Worm (Caenorhabditis elegans) whole organism, young adult: Measurements from ENCODE around the gene F26F4.5.

Experiments used
- B0019.2 ChIP-seq: fragments of 200-800 bp; sonication (Bioruptor generic); conservative IDR thresholded peaks from 2 replicates; pipeline ENCODE4 v1.3.6; 2022; ENCODE audit warnings: missing genetic modification reagents, missing genetic modification characterization, missing compliant biosample characterization
- C06A6.2 ChIP-seq: fragments of 200-800 bp; sonication (Bioruptor generic); conservative IDR thresholded peaks from 2 replicates; pipeline ENCODE4 v1.3.6; 2022; ENCODE audit warnings: missing genetic modification characterization, missing compliant biosample characterization
- D2030.7 ChIP-seq: fragments of 200-800 bp; sonication (Bioruptor generic); IDR thresholded peaks from 2 replicates; pipeline ENCODE4 v1.3.6; 2022; ENCODE audit warnings: missing genetic modification reagents, missing genetic modification characterization, missing compliant biosample characterization
- F10E7.11 ChIP-seq: sonication (generic microtip); optimal IDR thresholded peaks from 2 replicates; lab custom pipeline; 2017; ENCODE audit warnings: mild to moderate bottlenecking, missing genetic modification characterization, moderate library complexity, missing compliant biosample characterization
- F33H1.4 ChIP-seq: fragments of 200-800 bp; sonication (Bioruptor generic); IDR thresholded peaks from 2 replicates; pipeline ENCODE4 v1.3.6; 2022; ENCODE audit warnings: missing genetic modification reagents, missing genetic modification characterization, missing compliant biosample characterization
- T26A5.8 ChIP-seq: sonication (generic microtip); optimal IDR thresholded peaks from 2 replicates; lab custom pipeline; 2016; ENCODE audit warnings: missing genetic modification characterization, missing compliant biosample characterization
- Y53G8AR.9 ChIP-seq: fragments of 200-800 bp; sonication (Bioruptor generic); conservative IDR thresholded peaks from 2 replicates; pipeline ENCODE4 v1.3.6; 2022; ENCODE audit warnings: missing genetic modification reagents, missing genetic modification characterization, missing compliant biosample characterization
- Y79H2A.3 ChIP-seq: fragments of 200-800 bp; sonication (Bioruptor generic); conservative IDR thresholded peaks from 2 replicates; pipeline ENCODE4 v1.3.6; 2022; ENCODE audit warnings: missing genetic modification reagents, missing genetic modification characterization, missing compliant biosample characterization
- cebp-1 ChIP-seq, 2 experiments: fragments of 200-800 bp in 1 of 2; sonication (Bioruptor generic) in 1 of 2; sonication (generic microtip) in 1 of 2; IDR thresholded peaks in 1 of 2; optimal IDR thresholded peaks in 1 of 2; 2 replicates each; pipeline versions ENCODE4 v1.3.6 to Lab custom; 2017 to 2022; ENCODE audit warnings: missing compliant biosample characterization in 2 of 2, missing genetic modification characterization in 2 of 2, mild to moderate bottlenecking in 1 of 2, missing genetic modification reagents in 1 of 2, moderate library complexity in 1 of 2
- ceh-40 ChIP-seq: fragments of 200-800 bp; sonication (Bioruptor generic); IDR thresholded peaks from 2 replicates; pipeline ENCODE4 v1.3.6; 2022; ENCODE audit warnings: missing genetic modification characterization, missing compliant biosample characterization
- ceh-58 ChIP-seq: fragments of 200-800 bp; sonication (Bioruptor generic); IDR thresholded peaks from 2 replicates; pipeline ENCODE4 v1.3.6; 2022; ENCODE audit warnings: missing genetic modification characterization, missing compliant biosample characterization
- ceh-79 ChIP-seq: sonication (generic microtip); optimal IDR thresholded peaks from 2 replicates; lab custom pipeline; 2017; ENCODE audit warnings: mild to moderate bottlenecking, missing genetic modification characterization, missing compliant biosample characterization
- dpff-1 ChIP-seq: sonication (generic microtip); optimal IDR thresholded peaks from 2 replicates; lab custom pipeline; 2017; ENCODE audit warnings: mild to moderate bottlenecking, missing genetic modification characterization, missing compliant biosample characterization
- dpl-1 ChIP-seq: fragments of 150-350 bp; optimal IDR thresholded peaks from 2 replicates; lab custom pipeline; 2014; ENCODE audit warnings: missing biosample characterization, missing genetic modification reagents, missing genetic modification characterization
- egl-44 ChIP-seq: fragments of 200-800 bp; sonication (Bioruptor generic); IDR thresholded peaks from 2 replicates; pipeline ENCODE4 v1.3.6; 2022; ENCODE audit warnings: missing genetic modification reagents, missing genetic modification characterization, missing compliant biosample characterization
- hlh-26 ChIP-seq: fragments of 200-800 bp; sonication (Bioruptor generic); conservative IDR thresholded peaks from 2 replicates; pipeline ENCODE4 v1.3.6; 2022; ENCODE audit warnings: missing genetic modification reagents, missing genetic modification characterization, missing compliant biosample characterization
- hmg-1.2 ChIP-seq: fragments of 200-800 bp; sonication (Bioruptor generic); IDR thresholded peaks from 2 replicates; pipeline ENCODE4 v1.3.6; 2022; ENCODE audit warnings: missing genetic modification reagents, missing genetic modification characterization, missing compliant biosample characterization
- lin-54 ChIP-seq: fragments of 200-800 bp; sonication (Bioruptor generic); optimal IDR thresholded peaks from 2 replicates; lab custom pipeline; 2018; ENCODE audit warnings: mild to moderate bottlenecking, missing genetic modification characterization, missing compliant biosample characterization
- madf-6 ChIP-seq: fragments of 200-800 bp; sonication (Bioruptor generic); IDR thresholded peaks from 2 replicates; pipeline ENCODE4 v1.3.6; 2022; ENCODE audit warnings: missing genetic modification reagents, missing genetic modification characterization, missing compliant biosample characterization
- mes-4 ChIP-seq: sonication (generic microtip); optimal IDR thresholded peaks from 2 replicates; lab custom pipeline; 2016; ENCODE audit warnings: missing genotype, missing genetic modification characterization, missing compliant biosample characterization
- nhr-179 ChIP-seq: sonication (generic microtip); optimal IDR thresholded peaks from 2 replicates; lab custom pipeline; 2016; ENCODE audit warnings: mild to moderate bottlenecking, missing genetic modification characterization, missing compliant biosample characterization
- nhr-90 ChIP-seq: sonication (generic microtip); optimal IDR thresholded peaks from 2 replicates; lab custom pipeline; 2016; ENCODE audit warnings: missing genotype, mild to moderate bottlenecking, missing genetic modification characterization, missing compliant biosample characterization
- rec-8 ChIP-seq, 2 experiments: sonication (generic microtip); optimal IDR thresholded peaks; 2 replicates each; lab custom pipeline; 2016; ENCODE audit warnings: mild to moderate bottlenecking in 2 of 2, missing genetic modification characterization in 2 of 2, missing genetic modification reagents in 2 of 2, missing genotype in 2 of 2, missing biosample characterization in 1 of 2, missing compliant biosample characterization in 1 of 2, moderate library complexity in 1 of 2
- snpc-1.1 ChIP-seq: sonication (generic microtip); optimal IDR thresholded peaks from 2 replicates; lab custom pipeline; 2017; ENCODE audit warnings: missing genetic modification characterization, mild to moderate bottlenecking, missing compliant biosample characterization, antibody characterized with exemption, moderate library complexity, missing genotype, missing genetic modification reagents; ENCODE audit not compliant: insufficient read depth
- tbp1 ChIP-seq: fragments of 200-800 bp; sonication (Bioruptor generic); optimal IDR thresholded peaks from 2 replicates; lab custom pipeline; 2018; ENCODE audit warnings: mild to moderate bottlenecking, missing genetic modification characterization, missing compliant biosample characterization
- tbx-9 ChIP-seq: sonication (generic microtip); optimal IDR thresholded peaks from 2 replicates; lab custom pipeline; 2016; ENCODE audit warnings: borderline replicate concordance, missing genetic modification characterization, inconsistent platforms, missing compliant biosample characterization
- unc-130 ChIP-seq: sonication (generic microtip); optimal IDR thresholded peaks from 2 replicates; lab custom pipeline; 2016; ENCODE audit warnings: missing genetic modification reagents, missing genetic modification characterization, missing compliant biosample characterization
- xnd-1 ChIP-seq: sonication (generic microtip); optimal IDR thresholded peaks from 2 replicates; lab custom pipeline; 2016; ENCODE audit warnings: missing genotype, missing genetic modification reagents, missing genetic modification characterization, missing compliant biosample characterization
- zim-3 ChIP-seq: sonication (generic microtip); optimal IDR thresholded peaks from 2 replicates; lab custom pipeline; 2017; ENCODE audit warnings: mild to moderate bottlenecking, missing genetic modification characterization, moderate library complexity, missing compliant biosample characterization
- ztf-28 ChIP-seq: fragments of 200-800 bp; sonication (Bioruptor generic); IDR thresholded peaks from 2 replicates; pipeline ENCODE4 v1.3.6; 2022; ENCODE audit warnings: missing genetic modification reagents, missing genetic modification characterization, missing compliant biosample characterization

The F26F4.5 gene

ce11 chrIII:4866762-4867161, 24.3 kb downstream of the F26F4.5 start, which contains the start of gene C35D10.17:
Gene C35D10.17, plus strand, starts transcription at chrIII:4867062.
- TF ChIP-seq dpl-1 (GFP tag; lab: Kevin White, UChicago) = no peak
- TF ChIP-seq tbx-9 (tag; lab: Kevin White, UChicago) = no peak
- TF ChIP-seq ztf-28 (GFP tag; lab: Robert Waterston, UW) = no peak
- no peak for TF ChIP-seq nhr-90 (tag; lab: Kevin White, UChicago)
- no peak for TF ChIP-seq madf-6
- no peak for TF ChIP-seq snpc-1.1 (tag; lab: Kevin White, UChicago)
- no peak for TF ChIP-seq ceh-40
- TF ChIP-seq Y79H2A.3 (GFP tag; lab: Robert Waterston, UW) = no peak
- no peak for TF ChIP-seq B0019.2
- TF ChIP-seq Y53G8AR.9 = no peak
- no peak for TF ChIP-seq C06A6.2 (GFP tag; lab: Robert Waterston, UW)
- TF ChIP-seq dpff-1 (tag; lab: Kevin White, UChicago) = no peak
- no peak for TF ChIP-seq xnd-1 (tag; lab: Kevin White, UChicago)

- no peak for TF ChIP-seq T26A5.8 (tag; lab: Kevin White, UChicago)
- no peak for TF ChIP-seq hmg-1.2 (GFP tag; lab: Robert Waterston, UW)
- TF ChIP-seq cebp-1 (GFP tag; IDR thresholded peaks at IDR 0.05; lab: Robert Waterston, UW) = no peak
- no peak for TF ChIP-seq cebp-1 (tag; optimal IDR thresholded peaks at IDR 0.05; lab: Kevin White, UChicago)
- no peak for TF ChIP-seq nhr-179 (tag; lab: Kevin White, UChicago)
- TF ChIP-seq, all 124 proteins: peak for 0
Measured at ce11 chrIII:4863127-4863526, 27.9 kb downstream of the F26F4.5 start, which contains the start of gene coq-8. Gene coq-8, plus strand, starts transcription at chrIII:4863427.

- TF ChIP-seq rec-8 (tag; optimal IDR thresholded peaks at IDR 0.05; lab: Kevin White, UChicago) (peak in 1 of 2 experiments; percentile 20), D2030.7 (GFP tag; lab: Robert Waterston, UW) (no peak), unc-130 (GFP tag; lab: Kevin White, UChicago) (peak; percentile 10)
Measured at ce11 chrIII:4861744-4862401, 29.2 kb downstream of the F26F4.5 start, which contains the start of the genes C35D10.10 and C35D10.5. Gene C35D10.10, minus strand, starts transcription at chrIII:4861794. Gene C35D10.5, plus strand, starts transcription at chrIII:4862351.

DNA sequence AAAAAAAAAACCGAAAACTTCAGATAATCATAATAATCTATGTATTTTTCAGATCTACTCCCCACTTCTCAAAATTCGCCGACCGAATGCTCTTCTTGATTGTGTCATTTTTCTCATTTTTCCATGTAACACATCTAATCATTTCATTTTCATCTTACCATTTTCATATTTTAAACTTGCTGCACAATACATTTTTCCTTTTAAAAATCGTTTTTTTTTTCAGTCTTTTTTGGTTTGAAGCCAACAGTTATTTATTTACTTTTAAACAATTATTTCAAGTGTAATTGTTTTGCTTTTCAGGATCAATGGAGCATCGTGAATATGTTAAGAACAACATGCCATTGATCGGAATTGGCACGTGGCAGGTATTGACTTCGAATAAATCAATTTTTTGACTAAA, 32.0 kb downstream of the F26F4.5 start, which contains the start of gene C35D10.6:
Gene C35D10.6, plus strand, starts transcription at position 301 of the 400 bp plus-strand sequence.
- no peak for TF ChIP-seq egl-44 (GFP tag; lab: Robert Waterston, UW)
- TF ChIP-seq F10E7.11 (tag; lab: Kevin White, UChicago) = no peak
- TF ChIP-seq ceh-58 (GFP tag; lab: Robert Waterston, UW) = no peak
- TF ChIP-seq hlh-26 (GFP tag; lab: Robert Waterston, UW) = no peak
- TF ChIP-seq zim-3 (tag; lab: Kevin White, UChicago) = no peak
- TF ChIP-seq ceh-79 (tag; lab: Kevin White, UChicago) = no peak
- no peak for TF ChIP-seq D2030.7 (GFP tag; lab: Robert Waterston, UW)
- TF ChIP-seq tbp1 (GFP tag; lab: Kevin White, UChicago) = no peak
- no peak for TF ChIP-seq nhr-179 (tag; lab: Kevin White, UChicago)
- TF ChIP-seq lin-54 (GFP tag; lab: Kevin White, UChicago) = no peak
- TF ChIP-seq T26A5.8 (tag; lab: Kevin White, UChicago) = no peak
- TF ChIP-seq mes-4 (tag; lab: Kevin White, UChicago) = no peak
- TF ChIP-seq F33H1.4 (GFP tag; lab: Robert Waterston, UW) = no peak
- TF ChIP-seq nhr-90 (tag; lab: Kevin White, UChicago) = no peak
- TF ChIP-seq, all 124 proteins: peak for 0
